Fruit fly (Drosophila melanogaster) S2 (cell line): ENCODE measurements around the gene CG14834.

Experiments
- CG8478 ChIP-seq: fragments of >200 bp; optimal IDR thresholded peaks from 2 replicates; lab custom pipeline; 2018
- CTCF ChIP-seq, 2 experiments: fragments of >200 bp; optimal IDR thresholded peaks; 2 replicates each; lab custom pipeline; 2018

- TF ChIP-seq CTCF (optimal IDR thresholded peaks at IDR 0.05; lab: Kevin White, UChicago): no peak
- no peak for TF ChIP-seq CG8478
These were observed 13.0 kb upstream of the CG14834 start, which contains the start of gene pst for dm6 chr3L:7359827-7360323.
